Fruit fly (Drosophila melanogaster): ENCODE data around the gene CG3402.
A peak's percentile ranks its signal among the peaks of the same experiment; 100 is the strongest.

Gene CG3402

DNA sequence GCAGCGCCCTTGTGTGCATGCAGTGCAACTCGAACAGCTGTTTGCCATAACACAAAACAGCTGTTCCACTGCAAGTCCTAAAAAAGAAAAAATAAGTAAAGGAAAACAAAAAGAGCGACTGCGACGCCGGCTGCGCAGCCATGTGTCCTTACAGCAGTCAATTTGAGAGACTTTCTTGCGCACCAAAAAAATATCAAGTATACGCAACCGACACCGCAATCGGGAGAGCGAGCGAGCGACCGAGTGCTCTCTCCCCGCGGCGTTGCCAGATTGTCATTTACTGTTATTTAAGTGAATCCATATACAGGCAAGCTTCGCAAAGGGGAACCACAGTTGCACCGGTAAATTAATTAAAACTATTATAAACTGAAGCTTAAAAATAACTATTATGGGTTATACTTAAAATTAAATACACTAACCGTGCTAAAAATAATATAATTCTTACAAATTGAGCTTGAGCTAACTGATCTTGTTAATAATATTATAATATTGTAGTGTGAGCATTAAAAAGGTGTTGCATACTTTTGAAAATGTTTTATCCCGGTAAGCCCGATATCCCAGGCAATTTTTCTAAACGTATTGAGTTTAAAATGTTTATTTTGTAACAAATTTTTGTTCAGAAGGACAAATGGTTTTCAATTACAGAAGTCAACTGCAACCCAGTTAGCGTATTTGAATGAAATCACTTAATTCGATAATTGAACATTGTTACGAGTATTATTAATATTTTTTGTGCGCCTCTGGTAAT, 22.6 kb downstream of the CG3402 start (continued):
- TF ChIP-seq hbn (GFP tag; IDR thresholded peaks at IDR 0.05; ENCODE audit: partially characterized antibody), result no peak
- no peak for TF ChIP-seq gro (GFP tag; optimal IDR thresholded peaks at IDR 0.05)
- peak; percentile 57 for TF ChIP-seq cg (GFP tag; optimal IDR thresholded peaks at IDR 0.05)
- TF ChIP-seq CG10147 (GFP tag; optimal IDR thresholded peaks at IDR 0.05), result no peak
- TF ChIP-seq CG30020 (tag; optimal IDR thresholded peaks at IDR 0.05), result no peak
- no peak for TF ChIP-seq CG8281 (tag; optimal IDR thresholded peaks at IDR 0.05)
- TF ChIP-seq CG6813 (GFP tag; optimal IDR thresholded peaks at IDR 0.05), result peak; percentile 23
- TF ChIP-seq knrl (GFP tag; IDR thresholded peaks at IDR 0.05; ENCODE audit: partially characterized antibody), result 0 out of 3 replicates have a peak, but pooled peaks have one; percentile 8
- no peak for TF ChIP-seq CG31365 (tag; optimal IDR thresholded peaks at IDR 0.05)
- TF ChIP-seq CG16813 (GFP tag; IDR thresholded peaks at IDR 0.05; ENCODE audit: partially characterized antibody), result no peak
- TF ChIP-seq CG5180 (GFP tag; optimal IDR thresholded peaks at IDR 0.05), result peak; percentile 8
- TF ChIP-seq Antp (GFP tag; optimal IDR thresholded peaks at IDR 0.05), result no peak
- no peak for TF ChIP-seq CG6683 (GFP tag; optimal IDR thresholded peaks at IDR 0.05)
- peak; percentile 46 for TF ChIP-seq CG9215 (GFP tag; IDR thresholded peaks at IDR 0.05)
- no peak for TF ChIP-seq oc (tag; optimal IDR thresholded peaks at IDR 0.05)
- TF ChIP-seq CG4424 (GFP tag; optimal IDR thresholded peaks at IDR 0.05), result peak; percentile 49
- no peak for TF ChIP-seq Fer1 (GFP tag; optimal IDR thresholded peaks at IDR 0.05)
- 0 out of 2 replicates have a peak, but pooled peaks have one; percentile 7 for TF ChIP-seq CG4360 (GFP tag; IDR thresholded peaks at IDR 0.05)
- no peak for TF ChIP-seq CG3163 (GFP tag; optimal IDR thresholded peaks at IDR 0.05)
- peak; percentile 72 for TF ChIP-seq lab (GFP tag; optimal IDR thresholded peaks at IDR 0.05)
- peak; percentile 56; the same call in 2 of the 3 replicates for TF ChIP-seq Dbx (GFP tag; IDR thresholded peaks at IDR 0.05)
- peak; percentile 20 for TF ChIP-seq CG10209 (GFP tag; optimal IDR thresholded peaks at IDR 0.05)
- TF ChIP-seq sna (GFP tag; IDR thresholded peaks at IDR 0.05; ENCODE audit: partially characterized antibody), result no peak
- peak; percentile 61 for TF ChIP-seq sisA (GFP tag; IDR thresholded peaks at IDR 0.05)
- TF ChIP-seq CG2199 (GFP tag; IDR thresholded peaks at IDR 0.05), result no peak
- peak; percentile 33; the same call in 1 of the 3 replicates for TF ChIP-seq CG11093 (GFP tag; IDR thresholded peaks at IDR 0.05)
- no peak for TF ChIP-seq her (GFP tag; optimal IDR thresholded peaks at IDR 0.05)
- peak; percentile 36 for TF ChIP-seq tin (GFP tag; optimal IDR thresholded peaks at IDR 0.05)
- no peak for TF ChIP-seq CG32767 (GFP tag; IDR thresholded peaks at IDR 0.05)
- TF ChIP-seq zen (tag; optimal IDR thresholded peaks at IDR 0.05), result no peak
- TF ChIP-seq Taf1 (GFP tag; IDR thresholded peaks at IDR 0.05), result peak; percentile 48
- peak; percentile 43 for TF ChIP-seq CG7839 (tag; optimal IDR thresholded peaks at IDR 0.05)
- TF ChIP-seq pnt (GFP tag; optimal IDR thresholded peaks at IDR 0.05), result no peak
- TF ChIP-seq Spps (tag; optimal IDR thresholded peaks at IDR 0.05), result no peak
- TF ChIP-seq Hand (GFP tag; optimal IDR thresholded peaks at IDR 0.05), result no peak
- peak; percentile 14 for TF ChIP-seq nom (GFP tag; optimal IDR thresholded peaks at IDR 0.05)
- TF ChIP-seq exex (tag; optimal IDR thresholded peaks at IDR 0.05), result no peak
- TF ChIP-seq CG7271 (tag; optimal IDR thresholded peaks at IDR 0.05), result no peak
- TF ChIP-seq hb (GFP tag; IDR thresholded peaks at IDR 0.05; ENCODE audit: partially characterized antibody), result no peak
- no peak for TF ChIP-seq rib (GFP tag; IDR thresholded peaks at IDR 0.05)
- TF ChIP-seq CG11247 (GFP tag; IDR thresholded peaks at IDR 0.05), result peak; percentile 71
- peak; percentile 39 for TF ChIP-seq Deaf1 (tag; optimal IDR thresholded peaks at IDR 0.05)
- TF ChIP-seq prd (optimal IDR thresholded peaks at IDR 0.05), result no peak
- TF ChIP-seq prd (GFP tag; IDR thresholded peaks at IDR 0.05), result peak; percentile 68; the same call in 2 of the 3 replicates
- TF ChIP-seq MTF-1 (GFP tag; optimal IDR thresholded peaks at IDR 0.05; ENCODE audit: borderline replicate concordance), result peak; percentile 21
- no peak for TF ChIP-seq ash1 (GFP tag; optimal IDR thresholded peaks at IDR 0.05)
- no peak; the same call in 1 of the 2 replicates for TF ChIP-seq CG1024 (GFP tag; IDR thresholded peaks at IDR 0.05)
- no peak for TF ChIP-seq nerfin-1 (tag; optimal IDR thresholded peaks at IDR 0.05)

Measured in whole organism, embryonic.